Worm (Caenorhabditis elegans) whole organism, L4 larva: ENCODE results near the gene K02E7.7.

Source experiments
- F26F4.8 ChIP-seq: fragments of 200-800 bp; sonication (Bioruptor generic); conservative IDR thresholded peaks from 2 replicates; pipeline ENCODE4 v1.3.6; 2022; ENCODE audit warnings: missing genetic modification characterization, missing compliant biosample characterization
- F49E8.2 ChIP-seq: sonication (generic microtip); optimal IDR thresholded peaks from 2 replicates; lab custom pipeline; 2016; ENCODE audit warnings: missing compliant biosample characterization, mild to moderate bottlenecking, missing genetic modification characterization, borderline replicate concordance
- R02D3.7 ChIP-seq: fragments of 150-350 bp; sonication (generic microtip); optimal IDR thresholded peaks from 3 replicates; lab custom pipeline; 2014; ENCODE audit warnings: missing biosample characterization, missing genetic modification characterization
- aly-2 ChIP-seq: sonication (generic microtip); optimal IDR thresholded peaks from 2 replicates; lab custom pipeline; 2018; ENCODE audit warnings: missing biosample characterization, missing genetic modification characterization
- ama-1 ChIP-seq: fragments of 150-350 bp; optimal IDR thresholded peaks from 2 replicates; lab custom pipeline; 2014; ENCODE audit warnings: inconsistent platforms, mixed read lengths
- arid-1 ChIP-seq: fragments of 200-800 bp; sonication (Bioruptor generic); conservative IDR thresholded peaks from 2 replicates; pipeline ENCODE4 v1.3.6; 2022; ENCODE audit warnings: missing genetic modification reagents, missing genetic modification characterization, missing compliant biosample characterization
- ceh-20 ChIP-seq: fragments of 200-800 bp; sonication (Bioruptor generic); IDR thresholded peaks from 2 replicates; pipeline ENCODE4 v1.3.6; 2022; ENCODE audit warnings: missing genetic modification reagents, missing genetic modification characterization, missing compliant biosample characterization
- ceh-28 ChIP-seq: fragments of 150-350 bp; optimal IDR thresholded peaks from 2 replicates; lab custom pipeline; 2014; ENCODE audit warnings: missing biosample characterization, missing genetic modification reagents, missing genetic modification characterization
- ceh-62 ChIP-seq: sonication (generic microtip); optimal IDR thresholded peaks from 2 replicates; lab custom pipeline; 2017; ENCODE audit warnings: missing biosample characterization, missing genetic modification characterization
- ctbp-1 ChIP-seq: fragments of 200-800 bp; sonication (Bioruptor generic); IDR thresholded peaks from 2 replicates; pipeline ENCODE4 v1.3.6; 2022; ENCODE audit warnings: missing genetic modification reagents, missing genetic modification characterization, missing compliant biosample characterization
- daf-8 ChIP-seq: fragments of 200-800 bp; sonication (Bioruptor generic); IDR thresholded peaks from 2 replicates; pipeline ENCODE4 v1.3.6; 2022; ENCODE audit warnings: missing genetic modification characterization, missing compliant biosample characterization
- dmd-6 ChIP-seq: fragments of 200-800 bp; sonication (Bioruptor generic); IDR thresholded peaks from 2 replicates; pipeline ENCODE4 v1.3.6; 2022; ENCODE audit warnings: missing genetic modification reagents, missing genetic modification characterization, missing compliant biosample characterization
- dmd-9 ChIP-seq: fragments of 200-800 bp; sonication (Bioruptor generic); IDR thresholded peaks from 2 replicates; pipeline ENCODE4 v1.3.6; 2022; ENCODE audit warnings: missing genetic modification reagents, missing genetic modification characterization, missing compliant biosample characterization
- gei-8 ChIP-seq: fragments of 200-800 bp; sonication (Bioruptor generic); optimal IDR thresholded peaks from 2 replicates; lab custom pipeline; 2018; ENCODE audit warnings: mild to moderate bottlenecking, missing genetic modification characterization, missing compliant biosample characterization
- hlh-30 ChIP-seq: sonication (generic microtip); optimal IDR thresholded peaks from 2 replicates; lab custom pipeline; 2017; ENCODE audit warnings: antibody characterized with exemption, mild to moderate bottlenecking, missing genetic modification characterization, missing compliant biosample characterization; ENCODE audit not compliant: insufficient read depth
- lim-7 ChIP-seq: fragments of 200-800 bp; sonication (Bioruptor generic); IDR thresholded peaks from 2 replicates; pipeline ENCODE4 v1.3.6; 2022; ENCODE audit warnings: missing genetic modification characterization, missing compliant biosample characterization
- lin-38 ChIP-seq: fragments of 200-800 bp; sonication (Bioruptor generic); IDR thresholded peaks from 2 replicates; pipeline ENCODE4 v1.3.6; 2022; ENCODE audit warnings: missing genetic modification reagents, missing genetic modification characterization, missing compliant biosample characterization
- mdl-1 ChIP-seq, 2 experiments: fragments of 150-350 bp in 1 of 2; sonication (generic microtip) in 1 of 2; optimal IDR thresholded peaks; 2 replicates each; lab custom pipeline; 2014 to 2017; ENCODE audit warnings: missing biosample characterization in 2 of 2, missing genetic modification characterization in 2 of 2
- mes-2 ChIP-seq: sonication (generic microtip); optimal IDR thresholded peaks from 2 replicates; lab custom pipeline; 2016; ENCODE audit warnings: missing genotype, mild to moderate bottlenecking, missing genetic modification characterization, missing compliant biosample characterization; ENCODE audit not compliant: poor library complexity, severe bottlenecking
- mxl-3 ChIP-seq: fragments of 200-800 bp; sonication (Bioruptor generic); optimal IDR thresholded peaks from 2 replicates; lab custom pipeline; 2018; ENCODE audit warnings: mild to moderate bottlenecking, missing genetic modification characterization, missing compliant biosample characterization
- nhr-25 ChIP-seq: sonication (generic microtip); optimal IDR thresholded peaks from 2 replicates; lab custom pipeline; 2017; ENCODE audit warnings: missing genetic modification characterization, mild to moderate bottlenecking, missing compliant biosample characterization, antibody characterized with exemption, moderate library complexity, borderline replicate concordance; ENCODE audit not compliant: insufficient read depth
- nhr-28 ChIP-seq: fragments of 150-350 bp; optimal IDR thresholded peaks from 2 replicates; lab custom pipeline; 2014; ENCODE audit warnings: missing biosample characterization, missing genetic modification characterization
- nhr-42 ChIP-seq: fragments of 200-800 bp; sonication (Bioruptor generic); IDR thresholded peaks from 2 replicates; pipeline ENCODE4 v1.3.6; 2022; ENCODE audit warnings: missing genetic modification characterization, missing compliant biosample characterization
- rbr-2 ChIP-seq: sonication (generic microtip); optimal IDR thresholded peaks from 2 replicates; lab custom pipeline; 2016; ENCODE audit warnings: missing genotype, missing genetic modification characterization, missing compliant biosample characterization
- sdz-12 ChIP-seq: fragments of 200-800 bp; sonication (Bioruptor generic); optimal IDR thresholded peaks from 2 replicates; lab custom pipeline; 2018; ENCODE audit warnings: mild to moderate bottlenecking, missing genetic modification characterization, missing compliant biosample characterization
- set-16 ChIP-seq: fragments of 200-800 bp; sonication (Bioruptor generic); IDR thresholded peaks from 2 replicates; pipeline ENCODE4 v1.3.6; 2022; ENCODE audit warnings: missing genetic modification reagents, missing genetic modification characterization, missing compliant biosample characterization
- skn-1 ChIP-seq: fragments of 150-350 bp; optimal IDR thresholded peaks from 2 replicates; lab custom pipeline; 2014; ENCODE audit warnings: missing biosample characterization, missing genetic modification characterization
- spr-3 ChIP-seq: fragments of 200-800 bp; sonication (Bioruptor generic); optimal IDR thresholded peaks from 2 replicates; lab custom pipeline; 2018; ENCODE audit warnings: mild to moderate bottlenecking, missing genetic modification characterization, missing compliant biosample characterization
- tra-1 ChIP-seq: fragments of 200-800 bp; sonication (Bioruptor generic); IDR thresholded peaks from 2 replicates; pipeline ENCODE4 v1.3.6; 2022; ENCODE audit warnings: missing genetic modification reagents, missing genetic modification characterization, missing compliant biosample characterization
- zag-1 ChIP-seq: fragments of 150-350 bp; optimal IDR thresholded peaks from 2 replicates; lab custom pipeline; 2014; ENCODE audit warnings: missing biosample characterization, missing genetic modification characterization
- zfp-3 ChIP-seq: fragments of 200-800 bp; sonication (Bioruptor generic); conservative IDR thresholded peaks from 2 replicates; pipeline ENCODE4 v1.3.6; 2022; ENCODE audit warnings: missing genetic modification reagents, missing genetic modification characterization, missing compliant biosample characterization
- zip-2 ChIP-seq: fragments of 150-350 bp; optimal IDR thresholded peaks from 2 replicates; lab custom pipeline; 2014; ENCODE audit warnings: missing biosample characterization, missing genetic modification characterization

K02E7.7 gene

DNA sequence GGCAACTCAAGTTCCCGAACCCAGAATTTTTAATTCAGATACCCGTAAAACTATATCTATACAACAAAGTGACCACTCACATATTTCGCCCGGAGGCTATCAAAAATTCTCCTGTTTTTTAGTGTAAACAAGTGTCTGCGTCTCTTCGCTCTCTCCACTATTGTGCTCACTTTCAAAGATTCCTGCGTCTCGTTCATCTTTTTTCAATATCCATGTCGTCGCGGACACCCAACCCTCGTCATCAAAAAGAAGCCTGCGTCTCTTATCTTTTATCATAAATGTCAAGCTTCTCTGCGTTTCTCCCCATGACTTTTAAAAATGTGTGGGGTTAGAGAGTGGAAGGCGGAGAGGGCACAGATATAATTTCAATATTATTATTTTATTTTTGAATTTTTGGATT lies 30.1 kb downstream of the K02E7.7 start (continued):
- TF ChIP-seq dmd-6 (GFP tag; lab: Robert Waterston, UW): no peak
- no peak for TF ChIP-seq daf-8 (GFP tag; lab: Robert Waterston, UW)
- TF ChIP-seq nhr-25: no peak
- no peak for TF ChIP-seq mxl-3 (GFP tag; lab: Kevin White, UChicago)
- no peak for TF ChIP-seq R02D3.7 (tag; lab: Kevin White, UChicago)
- no peak for TF ChIP-seq aly-2
- no peak for TF ChIP-seq dmd-9
- TF ChIP-seq skn-1: no peak
- TF ChIP-seq ceh-62 (tag; lab: Kevin White, UChicago): no peak
- TF ChIP-seq ceh-28 (tag; lab: Kevin White, UChicago): no peak
- no peak for TF ChIP-seq sdz-12
- no peak for TF ChIP-seq nhr-42 (GFP tag; lab: Robert Waterston, UW)
- TF ChIP-seq set-16: no peak
- no peak for TF ChIP-seq gei-8
- no peak for TF ChIP-seq spr-3 (GFP tag; lab: Kevin White, UChicago)
- TF ChIP-seq rbr-2 (tag; lab: Kevin White, UChicago): peak; percentile 58
- no peak for TF ChIP-seq lin-38 (GFP tag; lab: Robert Waterston, UW)
- TF ChIP-seq ctbp-1 (GFP tag; lab: Robert Waterston, UW): no peak
- no peak for TF ChIP-seq arid-1 (GFP tag; lab: Robert Waterston, UW)
- peak in 1 of 2 experiments; percentile 65 for TF ChIP-seq mdl-1 (tag; optimal IDR thresholded peaks at IDR 0.05; lab: Kevin White, UChicago)
- TF ChIP-seq zag-1: no peak
- no peak for TF ChIP-seq ama-1

DNA sequence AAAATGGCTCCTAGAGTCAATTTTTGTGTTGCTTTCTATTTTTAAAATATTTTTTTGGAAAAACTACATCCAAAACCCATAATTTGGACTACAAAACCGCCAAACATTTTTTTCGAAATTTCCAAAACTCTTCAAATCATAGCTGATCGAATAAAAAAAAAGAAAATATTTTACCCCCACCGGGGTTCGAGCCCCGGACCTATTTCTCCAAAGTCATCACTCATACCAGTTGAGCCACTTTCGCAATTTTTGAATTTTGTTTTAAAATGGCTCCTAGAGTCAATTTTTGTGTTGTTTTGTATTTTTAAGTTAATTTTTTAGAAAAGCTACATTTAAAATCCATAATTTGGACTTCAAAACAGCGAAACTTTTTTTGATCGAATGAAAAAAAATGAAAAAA lies 30.7 kb downstream of the K02E7.7 start:
- no peak for TF ChIP-seq ceh-62 (tag; lab: Kevin White, UChicago)
- no peak for TF ChIP-seq zip-2 (tag; lab: Kevin White, UChicago)
- no peak for TF ChIP-seq dmd-9
- no peak for TF ChIP-seq hlh-30 (tag; lab: Kevin White, UChicago)
- no peak for TF ChIP-seq R02D3.7 (tag; lab: Kevin White, UChicago)
- TF ChIP-seq spr-3 (GFP tag; lab: Kevin White, UChicago): no peak
- TF ChIP-seq F49E8.2 (tag; lab: Kevin White, UChicago): no peak
- TF ChIP-seq mes-2 (tag; lab: Kevin White, UChicago): no peak

DNA sequence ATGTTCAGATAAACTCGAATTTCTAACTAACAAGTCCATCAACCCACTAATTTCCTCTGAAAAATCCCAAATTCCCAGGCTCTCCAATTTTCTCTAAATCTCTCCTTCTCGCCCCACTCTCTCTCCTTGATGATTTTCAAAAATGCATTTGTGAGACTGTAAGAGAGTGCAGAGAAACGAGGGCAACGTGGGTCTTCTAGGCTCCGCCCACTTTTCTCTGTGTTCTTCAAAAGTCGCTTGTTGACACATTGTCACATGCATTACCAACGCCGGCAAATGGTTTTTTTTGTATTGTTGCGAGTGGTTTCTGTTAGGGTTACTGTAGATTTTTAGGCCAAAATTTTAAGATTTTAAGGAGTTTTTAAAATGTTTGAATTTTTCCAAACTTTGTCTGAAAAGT lies 31.7 kb downstream of the K02E7.7 start:
- TF ChIP-seq mdl-1 (tag; optimal IDR thresholded peaks at IDR 0.05; lab: Kevin White, UChicago): peak in 1 of 2 experiments; percentile 40
- TF ChIP-seq hlh-30 (tag; lab: Kevin White, UChicago): peak; percentile 31
- no peak for TF ChIP-seq lim-7 (GFP tag; lab: Robert Waterston, UW)

DNA sequence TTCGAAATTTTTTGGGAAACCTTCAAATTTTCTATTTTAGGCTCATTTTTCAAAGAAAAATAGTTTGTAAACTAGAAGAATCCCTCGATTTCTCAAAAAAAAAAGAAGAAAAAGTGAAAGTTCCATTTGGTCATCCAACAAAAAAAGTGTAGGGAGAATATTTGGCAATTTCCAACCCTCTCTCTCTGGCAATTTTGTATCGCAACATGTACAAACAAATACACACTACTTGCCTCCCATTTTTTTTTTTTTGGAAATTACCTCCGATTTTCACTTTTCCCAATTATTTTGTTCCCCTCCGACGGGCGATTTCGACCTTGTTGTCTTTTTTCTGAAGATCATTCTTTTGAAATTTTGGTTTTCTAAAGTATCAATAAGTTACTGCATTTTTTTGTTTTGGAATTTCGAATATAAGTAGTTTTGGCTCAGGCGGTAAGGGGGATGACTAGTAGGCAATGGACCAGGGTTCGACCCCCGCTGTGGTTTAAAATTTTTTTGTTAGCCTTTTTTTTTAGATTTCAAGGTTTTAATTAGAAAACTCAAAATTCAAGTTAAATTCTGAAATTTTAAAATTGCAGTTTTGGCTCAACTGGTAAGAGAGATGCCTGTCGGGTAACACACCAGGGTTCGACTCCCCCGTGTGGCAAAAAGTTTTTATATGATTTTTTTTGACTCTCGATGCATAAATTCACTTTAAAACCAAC lies 33.9 kb downstream of the K02E7.7 start:
- TF ChIP-seq lin-38 (GFP tag; lab: Robert Waterston, UW) (0 out of 2 replicates have a peak, but pooled peaks have one; percentile 25), ceh-20 (GFP tag; lab: Robert Waterston, UW) (no peak), zfp-3 (GFP tag; lab: Robert Waterston, UW) (no peak), F26F4.8 (no peak), ctbp-1 (GFP tag; lab: Robert Waterston, UW) (no peak)

DNA sequence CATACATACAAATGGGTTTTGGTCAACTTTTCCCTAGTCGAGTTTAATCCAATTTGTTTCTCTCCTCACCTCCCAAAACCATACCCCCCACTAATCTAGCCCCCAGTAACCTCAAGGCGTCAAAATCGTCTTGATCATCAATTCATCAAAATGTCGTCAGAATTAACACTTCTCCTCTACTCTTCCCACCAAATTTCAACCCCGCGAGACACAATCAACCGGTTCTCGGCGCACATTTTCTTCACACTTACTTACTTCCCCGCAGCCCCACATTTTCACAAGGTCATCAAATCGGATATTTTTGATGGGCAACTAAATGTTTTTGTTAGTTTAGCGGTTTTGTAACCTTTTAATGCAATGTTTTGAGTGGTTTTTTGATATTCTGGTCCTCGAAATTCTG lies 35.9 kb downstream of the K02E7.7 start:
- TF ChIP-seq tra-1 (GFP tag; lab: Robert Waterston, UW) (no peak), nhr-28 (tag; lab: Kevin White, UChicago) (peak; percentile 41)
